Worm (Caenorhabditis elegans) whole organism, early embryonic: ENCODE measurements around the gene C47A4.5.
A peak's percentile ranks its signal among the peaks of the same experiment; 100 is the strongest.

Experiments used
- B0310.2 ChIP-seq: sonication (generic microtip); optimal IDR thresholded peaks from 2 replicates; lab custom pipeline; 2016; ENCODE audit warnings: mild to moderate bottlenecking, missing genetic modification characterization, missing compliant biosample characterization
- F13C5.2 ChIP-seq: sonication (generic microtip); optimal IDR thresholded peaks from 2 replicates; lab custom pipeline; 2017; ENCODE audit warnings: mild to moderate bottlenecking, missing genetic modification characterization, inconsistent platforms, missing compliant biosample characterization
- aly-1 ChIP-seq: sonication (generic microtip); optimal IDR thresholded peaks from 2 replicates; lab custom pipeline; 2016; ENCODE audit warnings: missing genetic modification characterization, missing compliant biosample characterization
- ama-1 ChIP-seq: fragments of 150-350 bp; optimal IDR thresholded peaks from 2 replicates; lab custom pipeline; 2014
- ceh-13 ChIP-seq: fragments of 200-800 bp; sonication (Bioruptor generic); optimal IDR thresholded peaks from 2 replicates; lab custom pipeline; 2018; ENCODE audit warnings: mild to moderate bottlenecking, missing genetic modification characterization, missing compliant biosample characterization
- ceh-36 ChIP-seq: sonication (generic microtip); optimal IDR thresholded peaks from 2 replicates; lab custom pipeline; 2016; ENCODE audit warnings: missing genetic modification characterization, inconsistent platforms, missing compliant biosample characterization
- ets-7 ChIP-seq: sonication (generic microtip); optimal IDR thresholded peaks from 2 replicates; lab custom pipeline; 2016; ENCODE audit warnings: missing genotype, missing genetic modification characterization, missing compliant biosample characterization
- flt-1 ChIP-seq: fragments of 200-800 bp; sonication (Bioruptor generic); IDR thresholded peaks from 2 replicates; pipeline ENCODE4 v1.3.6; 2022; ENCODE audit warnings: missing genetic modification characterization, missing compliant biosample characterization
- hmbx-1 ChIP-seq: sonication (generic microtip); optimal IDR thresholded peaks from 2 replicates; lab custom pipeline; 2016; ENCODE audit warnings: mild to moderate bottlenecking, missing genetic modification characterization, missing compliant biosample characterization
- hmg-4 ChIP-seq: fragments of 200-800 bp; sonication (Bioruptor generic); optimal IDR thresholded peaks from 2 replicates; lab custom pipeline; 2018; ENCODE audit warnings: mild to moderate bottlenecking, missing genetic modification characterization, missing compliant biosample characterization
- hnd-1 ChIP-seq: sonication (generic microtip); optimal IDR thresholded peaks from 2 replicates; lab custom pipeline; 2016; ENCODE audit warnings: missing genetic modification characterization, missing compliant biosample characterization
- pes-1 ChIP-seq: fragments of 200-800 bp; sonication (Bioruptor generic); IDR thresholded peaks from 2 replicates; pipeline ENCODE4 v1.3.6; 2022; ENCODE audit warnings: missing genetic modification reagents, missing genetic modification characterization, missing compliant biosample characterization
- scrt-1 ChIP-seq: fragments of 200-800 bp; sonication (Bioruptor generic); IDR thresholded peaks from 2 replicates; pipeline ENCODE4 v1.3.6; 2022; ENCODE audit warnings: missing genetic modification characterization, missing compliant biosample characterization
- sea-1 ChIP-seq: fragments of 200-800 bp; sonication (Bioruptor generic); conservative IDR thresholded peaks from 2 replicates; pipeline ENCODE4 v1.3.6; 2022; ENCODE audit warnings: missing genetic modification characterization, missing compliant biosample characterization
- tbx-11 ChIP-seq: fragments of 200-800 bp; sonication (Bioruptor generic); IDR thresholded peaks from 2 replicates; pipeline ENCODE4 v1.3.6; 2022; ENCODE audit warnings: missing genetic modification characterization, missing compliant biosample characterization
- tbx-37 ChIP-seq: fragments of 200-800 bp; sonication (Bioruptor generic); conservative IDR thresholded peaks from 2 replicates; pipeline ENCODE4 v1.3.6; 2022; ENCODE audit warnings: missing genetic modification reagents, missing genetic modification characterization, missing compliant biosample characterization
- tra-4 ChIP-seq: sonication (generic microtip); optimal IDR thresholded peaks from 2 replicates; lab custom pipeline; 2017; ENCODE audit warnings: missing genetic modification characterization, missing compliant biosample characterization

Gene C47A4.5

ce11 chrIV:13782319-13782718 lies 36.8 kb downstream of the C47A4.5 start:
- no peak for TF ChIP-seq sea-1 (GFP tag; lab: Robert Waterston, UW)
- TF ChIP-seq F13C5.2 (tag; lab: Kevin White, UChicago), result no peak
- no peak for TF ChIP-seq tra-4 (tag; lab: Kevin White, UChicago)
- TF ChIP-seq hmg-4 (GFP tag; lab: Kevin White, UChicago), result no peak

DNA sequence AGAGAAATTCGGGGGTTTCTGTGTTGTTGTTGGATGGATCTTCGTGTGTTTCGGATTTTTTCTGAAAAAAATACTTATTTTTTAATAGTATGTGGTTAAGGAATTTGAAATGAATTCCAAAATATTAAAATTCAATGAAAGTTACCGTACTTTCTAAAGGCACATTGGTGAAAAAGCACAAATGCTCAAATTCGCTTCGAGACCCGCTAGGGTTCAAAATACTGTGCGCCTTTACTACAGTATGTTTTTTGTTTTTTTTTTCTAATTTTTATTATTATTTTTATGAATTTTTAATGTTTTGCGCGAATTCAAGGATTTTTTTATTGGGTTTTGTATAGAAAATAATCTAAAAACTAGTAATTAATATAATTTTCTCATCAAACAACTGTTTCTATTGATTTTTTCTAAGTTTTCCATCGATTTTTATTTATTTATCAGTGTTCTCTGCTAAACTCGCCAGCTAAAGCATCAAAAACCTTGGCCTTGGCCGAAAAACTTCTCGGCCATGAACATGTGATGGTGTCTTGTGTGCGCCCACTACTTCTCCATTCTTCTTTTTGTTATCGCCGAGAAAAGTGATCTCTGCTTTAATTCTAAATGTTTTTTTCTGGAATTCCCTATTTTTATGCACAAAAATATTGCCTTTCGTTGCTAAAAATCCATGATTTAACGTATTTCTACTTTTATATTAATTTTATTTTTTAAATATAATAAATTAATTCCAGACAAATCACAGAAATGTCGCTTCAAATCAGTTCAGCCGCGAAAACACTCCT lies 37.9 kb downstream of the C47A4.5 start, which contains the start of gene iscu-1:
Gene iscu-1, plus strand, starts transcription at position 726 of the 776 bp plus-strand sequence.
- no peak for TF ChIP-seq sea-1 (GFP tag; lab: Robert Waterston, UW)
- no peak for TF ChIP-seq B0310.2 (tag; lab: Kevin White, UChicago)
- no peak for TF ChIP-seq aly-1 (tag; lab: Kevin White, UChicago)

DNA sequence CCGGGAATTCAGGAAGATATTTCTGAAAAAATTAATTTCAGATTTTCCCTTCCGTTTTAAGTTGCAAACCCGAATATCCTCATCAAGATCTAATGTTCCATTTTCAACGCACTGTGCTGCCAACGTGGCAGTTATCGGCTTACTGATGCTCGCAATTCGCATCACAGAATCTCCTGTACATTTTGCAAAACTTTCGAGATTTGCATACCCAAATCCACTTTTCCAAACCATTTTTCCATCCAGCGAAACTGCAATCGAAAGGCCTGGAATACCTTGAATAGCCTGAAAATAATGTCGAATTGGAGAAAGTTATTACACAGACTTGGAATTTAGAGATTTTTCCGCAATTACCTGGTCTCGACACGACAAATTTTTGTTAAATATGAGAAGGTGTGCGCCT lies 39.3 kb downstream of the C47A4.5 start:
- no peak for TF ChIP-seq tra-4 (tag; lab: Kevin White, UChicago)
- TF ChIP-seq tbx-37 (GFP tag; lab: Robert Waterston, UW), result no peak
- no peak for TF ChIP-seq aly-1 (tag; lab: Kevin White, UChicago)
- no peak for TF ChIP-seq flt-1
- no peak for TF ChIP-seq ets-7 (tag; lab: Kevin White, UChicago)

- TF ChIP-seq F13C5.2 (tag; lab: Kevin White, UChicago) (no peak), hmbx-1 (no peak), tbx-37 (GFP tag; lab: Robert Waterston, UW) (no peak), tra-4 (tag; lab: Kevin White, UChicago) (no peak), ets-7 (tag; lab: Kevin White, UChicago) (no peak), tbx-11 (GFP tag; lab: Robert Waterston, UW) (no peak), hnd-1 (tag; lab: Kevin White, UChicago) (no peak), ama-1 (lab: Kevin White, UChicago) (no peak), sea-1 (GFP tag; lab: Robert Waterston, UW) (no peak), pes-1 (no peak), B0310.2 (tag; lab: Kevin White, UChicago) (no peak), ceh-36 (tag; lab: Kevin White, UChicago) (no peak), ceh-13 (no peak), aly-1 (tag; lab: Kevin White, UChicago) (no peak), scrt-1 (GFP tag; lab: Robert Waterston, UW) (no peak), flt-1 (no peak), hmg-4 (GFP tag; lab: Kevin White, UChicago) (no peak)
These were observed 40.0 kb downstream of the C47A4.5 start, which contains the start of gene lact-9 for ce11 chrIV:13785545-13785944. TSS of gene lact-9 (minus strand) at chrIV:13785645.

- TF ChIP-seq sea-1 (GFP tag; lab: Robert Waterston, UW) (no peak), tbx-11 (GFP tag; lab: Robert Waterston, UW) (no peak), F13C5.2 (tag; lab: Kevin White, UChicago) (no peak), tra-4 (tag; lab: Kevin White, UChicago) (no peak), hmg-4 (GFP tag; lab: Kevin White, UChicago) (no peak), flt-1 (no peak), ceh-13 (no peak), B0310.2 (tag; lab: Kevin White, UChicago) (no peak), ets-7 (tag; lab: Kevin White, UChicago) (no peak), scrt-1 (GFP tag; lab: Robert Waterston, UW) (no peak), hmbx-1 (no peak), aly-1 (tag; lab: Kevin White, UChicago) (no peak), ama-1 (lab: Kevin White, UChicago) (no peak), hnd-1 (tag; lab: Kevin White, UChicago) (no peak)
These were observed 41.2 kb downstream of the C47A4.5 start, which contains the start of gene icap-1 for ce11 chrIV:13786690-13787089. TSS of gene icap-1 (minus strand) at chrIV:13786961.

ce11 chrIV:13788652-13789051 lies 43.1 kb downstream of the C47A4.5 start, which contains the start of the genes sas-6 and Y45F10D.7:
TSS of gene sas-6 (minus strand) at chrIV:13788731.
TSS of gene Y45F10D.7 (plus strand) at chrIV:13788907.
- peak; percentile 84 for TF ChIP-seq F13C5.2 (tag; lab: Kevin White, UChicago)
- no peak for TF ChIP-seq ets-7 (tag; lab: Kevin White, UChicago)
- TF ChIP-seq pes-1, result 0 out of 2 replicates have a peak, but pooled peaks have one; percentile 47
- TF ChIP-seq tbx-11 (GFP tag; lab: Robert Waterston, UW), result 0 out of 2 replicates have a peak, but pooled peaks have one; percentile 40
- TF ChIP-seq sea-1 (GFP tag; lab: Robert Waterston, UW), result no peak
- TF ChIP-seq flt-1, result 0 out of 2 replicates have a peak, but pooled peaks have one; percentile 22

- TF ChIP-seq sea-1 (GFP tag; lab: Robert Waterston, UW), result no peak
- TF ChIP-seq aly-1 (tag; lab: Kevin White, UChicago), result no peak
- no peak for TF ChIP-seq tbx-37 (GFP tag; lab: Robert Waterston, UW)
- no peak for TF ChIP-seq F13C5.2 (tag; lab: Kevin White, UChicago)
- peak; percentile 43 for TF ChIP-seq ama-1 (lab: Kevin White, UChicago)
- TF ChIP-seq tbx-11 (GFP tag; lab: Robert Waterston, UW), result no peak
These were observed 49.9 kb downstream of the C47A4.5 start for ce11 chrIV:13795249-13795909.
